Worm (Caenorhabditis elegans) whole organism, young adult: ENCODE data around the gene T04C12.9.

ENCODE experiments used
- B0019.2 ChIP-seq: fragments of 200-800 bp; sonication (Bioruptor generic); conservative IDR thresholded peaks from 2 replicates; pipeline ENCODE4 v1.3.6; 2022; ENCODE audit warnings: missing genetic modification reagents, missing genetic modification characterization, missing compliant biosample characterization
- C06A6.2 ChIP-seq: fragments of 200-800 bp; sonication (Bioruptor generic); conservative IDR thresholded peaks from 2 replicates; pipeline ENCODE4 v1.3.6; 2022; ENCODE audit warnings: missing genetic modification characterization, missing compliant biosample characterization
- C17E4.6 ChIP-seq: fragments of 200-800 bp; sonication (Bioruptor generic); IDR thresholded peaks from 2 replicates; pipeline ENCODE4 v1.3.6; 2022; ENCODE audit warnings: missing genetic modification reagents, missing genetic modification characterization, missing compliant biosample characterization
- F49E8.2 ChIP-seq: sonication (generic microtip); optimal IDR thresholded peaks from 3 replicates; lab custom pipeline; 2017; ENCODE audit warnings: missing genetic modification characterization, mild to moderate bottlenecking, missing compliant biosample characterization, antibody characterized with exemption, moderate library complexity; ENCODE audit not compliant: insufficient read depth
- F57A8.1 ChIP-seq: fragments of 200-800 bp; sonication (Bioruptor generic); optimal IDR thresholded peaks from 2 replicates; lab custom pipeline; 2018; ENCODE audit warnings: mild to moderate bottlenecking, missing genetic modification characterization, moderate library complexity, missing compliant biosample characterization
- Y53F4B.3 ChIP-seq: fragments of 200-800 bp; sonication (Bioruptor generic); IDR thresholded peaks from 2 replicates; pipeline ENCODE4 v1.3.6; 2022; ENCODE audit warnings: missing genetic modification reagents, missing genetic modification characterization, missing compliant biosample characterization
- Y53G8AR.9 ChIP-seq: fragments of 200-800 bp; sonication (Bioruptor generic); conservative IDR thresholded peaks from 2 replicates; pipeline ENCODE4 v1.3.6; 2022; ENCODE audit warnings: missing genetic modification reagents, missing genetic modification characterization, missing compliant biosample characterization
- Y56A3A.18 ChIP-seq: fragments of 200-800 bp; sonication (Bioruptor generic); IDR thresholded peaks from 2 replicates; pipeline ENCODE4 v1.3.6; 2022; ENCODE audit warnings: missing genetic modification reagents, missing genetic modification characterization, missing compliant biosample characterization
- ZK185.1 ChIP-seq: sonication (generic microtip); optimal IDR thresholded peaks from 2 replicates; lab custom pipeline; 2016; ENCODE audit warnings: mild to moderate bottlenecking, missing genetic modification characterization, missing compliant biosample characterization; ENCODE audit not compliant: poor library complexity, severe bottlenecking
- athp-1 ChIP-seq: sonication (generic microtip); optimal IDR thresholded peaks from 2 replicates; lab custom pipeline; 2017; ENCODE audit warnings: mild to moderate bottlenecking, missing genetic modification characterization, missing compliant biosample characterization
- attf-3 ChIP-seq: fragments of 200-800 bp; sonication (Bioruptor generic); conservative IDR thresholded peaks from 2 replicates; pipeline ENCODE4 v1.3.6; 2022; ENCODE audit warnings: missing genetic modification reagents, missing genetic modification characterization, missing compliant biosample characterization
- bed-1 ChIP-seq: fragments of 200-800 bp; sonication (Bioruptor generic); IDR thresholded peaks from 2 replicates; pipeline ENCODE4 v1.3.6; 2022; ENCODE audit warnings: missing genetic modification reagents, missing genetic modification characterization, missing compliant biosample characterization
- ccch-3 ChIP-seq: fragments of 200-800 bp; sonication (Bioruptor generic); optimal IDR thresholded peaks from 2 replicates; lab custom pipeline; 2018; ENCODE audit warnings: mild to moderate bottlenecking, missing genetic modification characterization, missing compliant biosample characterization
- ceh-40 ChIP-seq: fragments of 200-800 bp; sonication (Bioruptor generic); IDR thresholded peaks from 2 replicates; pipeline ENCODE4 v1.3.6; 2022; ENCODE audit warnings: missing genetic modification characterization, missing compliant biosample characterization
- dox-1 ChIP-seq: fragments of 200-800 bp; sonication (Bioruptor generic); IDR thresholded peaks from 2 replicates; pipeline ENCODE4 v1.3.6; 2022; ENCODE audit warnings: missing genetic modification reagents, missing genetic modification characterization, missing compliant biosample characterization
- ekl-4 ChIP-seq: fragments of 200-800 bp; sonication (Bioruptor generic); IDR thresholded peaks from 2 replicates; pipeline ENCODE4 v1.3.6; 2022; ENCODE audit warnings: missing genetic modification reagents, missing genetic modification characterization, missing compliant biosample characterization
- hmg-1.2 ChIP-seq: fragments of 200-800 bp; sonication (Bioruptor generic); IDR thresholded peaks from 2 replicates; pipeline ENCODE4 v1.3.6; 2022; ENCODE audit warnings: missing genetic modification reagents, missing genetic modification characterization, missing compliant biosample characterization
- hmg-20 ChIP-seq: fragments of 200-800 bp; sonication (Bioruptor generic); IDR thresholded peaks from 2 replicates; pipeline ENCODE4 v1.3.6; 2022; ENCODE audit warnings: missing genetic modification reagents, missing genetic modification characterization, missing compliant biosample characterization
- hsf-1 ChIP-seq: fragments of 200-800 bp; sonication (Bioruptor generic); IDR thresholded peaks from 2 replicates; pipeline ENCODE4 v1.3.6; 2022; ENCODE audit warnings: missing genetic modification reagents, missing genetic modification characterization, missing compliant biosample characterization
- let-607 ChIP-seq, 2 experiments: fragments of 200-800 bp in 1 of 2; sonication (Bioruptor generic) in 1 of 2; sonication (generic microtip) in 1 of 2; optimal IDR thresholded peaks; 2 replicates each; lab custom pipeline; 2016 to 2018; ENCODE audit warnings: mild to moderate bottlenecking in 2 of 2, missing compliant biosample characterization in 2 of 2, missing genetic modification characterization in 2 of 2, moderate library complexity in 2 of 2, missing genotype in 1 of 2
- lin-35 ChIP-seq, 3 experiments: fragments of 150-350 bp in 2 of 3; sonication (generic microtip) in 1 of 3; optimal IDR thresholded peaks; 2 replicates each; lab custom pipeline; 2014 to 2018; ENCODE audit warnings: missing biosample characterization in 3 of 3, missing genetic modification characterization in 3 of 3, missing genetic modification reagents in 3 of 3
- lin-40 ChIP-seq: sonication (generic microtip); optimal IDR thresholded peaks from 2 replicates; lab custom pipeline; 2016; ENCODE audit warnings: missing genetic modification characterization, mild to moderate bottlenecking, missing compliant biosample characterization, missing genotype, missing genetic modification reagents
- lsy-27 ChIP-seq: sonication (generic microtip); optimal IDR thresholded peaks from 2 replicates; lab custom pipeline; 2017; ENCODE audit warnings: missing genetic modification characterization, mild to moderate bottlenecking, missing compliant biosample characterization, antibody characterized with exemption, missing genotype, borderline replicate concordance; ENCODE audit not compliant: insufficient read depth
- madf-10 ChIP-seq: sonication (generic microtip); optimal IDR thresholded peaks from 2 replicates; lab custom pipeline; 2016; ENCODE audit warnings: mild to moderate bottlenecking, missing genetic modification characterization, missing compliant biosample characterization
- mcd-1 ChIP-seq: fragments of 200-800 bp; sonication (Bioruptor generic); IDR thresholded peaks from 2 replicates; pipeline ENCODE4 v1.3.6; 2022; ENCODE audit warnings: missing genetic modification reagents, missing genetic modification characterization, missing compliant biosample characterization
- mel-28 ChIP-seq: sonication (generic microtip); optimal IDR thresholded peaks from 2 replicates; lab custom pipeline; 2016; ENCODE audit warnings: borderline replicate concordance, mild to moderate bottlenecking, missing genetic modification characterization, missing compliant biosample characterization
- nfya-1 ChIP-seq: sonication (generic microtip); optimal IDR thresholded peaks from 2 replicates; lab custom pipeline; 2017; ENCODE audit warnings: antibody characterized with exemption, missing compliant biosample characterization, missing genetic modification characterization, borderline replicate concordance; ENCODE audit not compliant: insufficient read depth
- nhr-80 ChIP-seq: sonication (generic microtip); optimal IDR thresholded peaks from 2 replicates; lab custom pipeline; 2016; ENCODE audit warnings: missing genetic modification characterization, missing compliant biosample characterization
- snpc-1.3 ChIP-seq: sonication (generic microtip); optimal IDR thresholded peaks from 2 replicates; lab custom pipeline; 2017; ENCODE audit warnings: missing genetic modification characterization, mild to moderate bottlenecking, missing compliant biosample characterization, antibody characterized with exemption, moderate library complexity, missing genotype, missing genetic modification reagents; ENCODE audit not compliant: insufficient read depth
- unc-130 ChIP-seq: sonication (generic microtip); optimal IDR thresholded peaks from 2 replicates; lab custom pipeline; 2016; ENCODE audit warnings: missing genetic modification reagents, missing genetic modification characterization, missing compliant biosample characterization
- xnd-1 ChIP-seq: sonication (generic microtip); optimal IDR thresholded peaks from 2 replicates; lab custom pipeline; 2016; ENCODE audit warnings: missing genotype, missing genetic modification reagents, missing genetic modification characterization, missing compliant biosample characterization
- ztf-18 ChIP-seq: sonication (generic microtip); optimal IDR thresholded peaks from 2 replicates; lab custom pipeline; 2016; ENCODE audit warnings: missing genotype, mild to moderate bottlenecking, missing genetic modification characterization, missing compliant biosample characterization
- ztf-25 ChIP-seq: fragments of 200-800 bp; sonication (Bioruptor generic); IDR thresholded peaks from 2 replicates; pipeline ENCODE4 v1.3.6; 2022; ENCODE audit warnings: missing genetic modification reagents, missing genetic modification characterization, missing compliant biosample characterization

T04C12.9 gene

ce11 chrV:11056484-11056883, 6.5 kb downstream of the T04C12.9 start (continued):
- TF ChIP-seq F49E8.2 (tag; lab: Kevin White, UChicago) (no peak), athp-1 (tag; lab: Kevin White, UChicago) (no peak)

ce11 chrV:11053827-11054226, 9.2 kb downstream of the T04C12.9 start, which contains the start of gene T04C12.7:
T04C12.7 (plus strand) TSS chrV:11054127.
- TF ChIP-seq xnd-1 (tag; lab: Kevin White, UChicago) (no peak), ccch-3 (no peak), C17E4.6 (GFP tag; lab: Robert Waterston, UW) (no peak), Y53F4B.3 (GFP tag; lab: Robert Waterston, UW) (no peak), mcd-1 (no peak), dox-1 (GFP tag; lab: Robert Waterston, UW) (no peak), Y53G8AR.9 (GFP tag; lab: Robert Waterston, UW) (no peak), lin-40 (no peak), hmg-20 (no peak), nfya-1 (tag; lab: Kevin White, UChicago) (no peak)

- no peak for TF ChIP-seq madf-10 (tag; lab: Kevin White, UChicago)
- TF ChIP-seq ZK185.1 = no peak
Measured at ce11 chrV:11051921-11052320, 11.1 kb downstream of the T04C12.9 start, which contains the start of gene T04C12.33. T04C12.33 (plus strand) TSS chrV:11052221.

ce11 chrV:11048678-11049077, 14.3 kb downstream of the T04C12.9 start, which contains the start of gene srh-74:
srh-74 (minus strand) TSS chrV:11048778.
- TF ChIP-seq snpc-1.3 (tag; lab: Kevin White, UChicago) (no peak), lin-35 (GFP tag; optimal IDR thresholded peaks at IDR 0.05; lab: Kevin White, UChicago) (no peak), unc-130 (GFP tag; lab: Kevin White, UChicago) (no peak), B0019.2 (GFP tag; lab: Robert Waterston, UW) (no peak), ccch-3 (no peak), ztf-18 (tag; lab: Kevin White, UChicago) (no peak), F57A8.1 (GFP tag; lab: Kevin White, UChicago) (no peak), ceh-40 (GFP tag; lab: Robert Waterston, UW) (no peak), let-607 (tag; optimal IDR thresholded peaks at IDR 0.05; lab: Kevin White, UChicago) (no peak), hmg-1.2 (no peak), lsy-27 (no peak), mel-28 (tag; lab: Kevin White, UChicago) (no peak), Y56A3A.18 (GFP tag; lab: Robert Waterston, UW) (no peak), C06A6.2 (GFP tag; lab: Robert Waterston, UW) (no peak), ekl-4 (no peak), attf-3 (GFP tag; lab: Robert Waterston, UW) (no peak), bed-1 (no peak), ztf-25 (GFP tag; lab: Robert Waterston, UW) (no peak)

ce11 chrV:11046730-11047129, 16.3 kb downstream of the T04C12.9 start, which contains the start of gene dhs-18:
dhs-18 (minus strand) TSS chrV:11046833.
- no peak for TF ChIP-seq hsf-1 (GFP tag; lab: Robert Waterston, UW)
- TF ChIP-seq nhr-80 (tag; lab: Kevin White, UChicago) = peak; percentile 14
